Worm (Caenorhabditis elegans) whole organism, L4 larva: ENCODE data around the gene F35F11.2.
A peak's percentile ranks its signal among the peaks of the same experiment; 100 is the strongest.

ENCODE experiments used
- F26F4.8 ChIP-seq: fragments of 200-800 bp; sonication (Bioruptor generic); conservative IDR thresholded peaks from 2 replicates; pipeline ENCODE4 v1.3.6; 2022; ENCODE audit warnings: missing genetic modification characterization, missing compliant biosample characterization
- F37D6.2 ChIP-seq: sonication (generic microtip); optimal IDR thresholded peaks from 2 replicates; lab custom pipeline; 2016; ENCODE audit warnings: mild to moderate bottlenecking, missing genetic modification characterization, missing compliant biosample characterization
- F49E8.2 ChIP-seq: sonication (generic microtip); optimal IDR thresholded peaks from 2 replicates; lab custom pipeline; 2016; ENCODE audit warnings: missing compliant biosample characterization, mild to moderate bottlenecking, missing genetic modification characterization, borderline replicate concordance
- R02D3.7 ChIP-seq: fragments of 150-350 bp; sonication (generic microtip); optimal IDR thresholded peaks from 3 replicates; lab custom pipeline; 2014; ENCODE audit warnings: missing biosample characterization, missing genetic modification characterization
- T26A8.4 ChIP-seq: fragments of 200-800 bp; sonication (Bioruptor generic); IDR thresholded peaks from 2 replicates; pipeline ENCODE4 v1.3.6; 2022; ENCODE audit warnings: missing genetic modification characterization, missing compliant biosample characterization
- Y105C5A.15 ChIP-seq: fragments of 200-800 bp; sonication (Bioruptor generic); IDR thresholded peaks from 2 replicates; pipeline ENCODE4 v1.3.6; 2022; ENCODE audit warnings: missing genetic modification characterization, missing compliant biosample characterization
- aha-1 ChIP-seq: fragments of 150-350 bp; peaks from one replicate; lab custom pipeline; 2014; ENCODE audit warnings: missing biosample characterization, missing genetic modification characterization
- ama-1 ChIP-seq: fragments of 150-350 bp; optimal IDR thresholded peaks from 2 replicates; lab custom pipeline; 2014; ENCODE audit warnings: inconsistent platforms, mixed read lengths
- arid-1 ChIP-seq: fragments of 200-800 bp; sonication (Bioruptor generic); conservative IDR thresholded peaks from 2 replicates; pipeline ENCODE4 v1.3.6; 2022; ENCODE audit warnings: missing genetic modification reagents, missing genetic modification characterization, missing compliant biosample characterization
- ceh-28 ChIP-seq: fragments of 150-350 bp; optimal IDR thresholded peaks from 2 replicates; lab custom pipeline; 2014; ENCODE audit warnings: missing biosample characterization, missing genetic modification reagents, missing genetic modification characterization
- ceh-32 ChIP-seq: sonication (generic microtip); optimal IDR thresholded peaks from 2 replicates; lab custom pipeline; 2016; ENCODE audit warnings: mild to moderate bottlenecking, missing genetic modification characterization, missing compliant biosample characterization; ENCODE audit not compliant: poor library complexity
- ceh-62 ChIP-seq: sonication (generic microtip); optimal IDR thresholded peaks from 2 replicates; lab custom pipeline; 2017; ENCODE audit warnings: missing biosample characterization, missing genetic modification characterization
- ceh-82 ChIP-seq: sonication (generic microtip); optimal IDR thresholded peaks from 2 replicates; lab custom pipeline; 2017; ENCODE audit warnings: missing biosample characterization, missing genetic modification characterization
- ces-1 ChIP-seq: fragments of 150-350 bp; sonication (generic microtip); optimal IDR thresholded peaks from 4 replicates; lab custom pipeline; 2014; ENCODE audit warnings: missing biosample characterization, missing genetic modification reagents, missing genetic modification characterization
- cey-2 ChIP-seq: sonication (generic microtip); optimal IDR thresholded peaks from 3 replicates; lab custom pipeline; 2017; ENCODE audit warnings: missing genetic modification characterization, mild to moderate bottlenecking, missing compliant biosample characterization, antibody characterized with exemption, borderline replicate concordance; ENCODE audit not compliant: insufficient read depth
- ctbp-1 ChIP-seq: fragments of 200-800 bp; sonication (Bioruptor generic); IDR thresholded peaks from 2 replicates; pipeline ENCODE4 v1.3.6; 2022; ENCODE audit warnings: missing genetic modification reagents, missing genetic modification characterization, missing compliant biosample characterization
- daf-16 ChIP-seq, 3 experiments: sonication (generic microtip); optimal IDR thresholded peaks; 2 replicates each; lab custom pipeline; 2016 to 2017; ENCODE audit warnings: missing genetic modification characterization in 3 of 3, missing genetic modification reagents in 3 of 3, mild to moderate bottlenecking in 2 of 3, missing compliant biosample characterization in 2 of 3, missing biosample characterization in 1 of 3, moderate library complexity in 1 of 3
- daf-19 ChIP-seq: fragments of 200-800 bp; sonication (Bioruptor generic); conservative IDR thresholded peaks from 2 replicates; pipeline ENCODE4 v1.3.6; 2022; ENCODE audit warnings: missing genetic modification characterization, missing compliant biosample characterization
- dmd-6 ChIP-seq: fragments of 200-800 bp; sonication (Bioruptor generic); IDR thresholded peaks from 2 replicates; pipeline ENCODE4 v1.3.6; 2022; ENCODE audit warnings: missing genetic modification reagents, missing genetic modification characterization, missing compliant biosample characterization
- dmd-9 ChIP-seq: fragments of 200-800 bp; sonication (Bioruptor generic); IDR thresholded peaks from 2 replicates; pipeline ENCODE4 v1.3.6; 2022; ENCODE audit warnings: missing genetic modification reagents, missing genetic modification characterization, missing compliant biosample characterization
- dpl-1 ChIP-seq: fragments of 150-350 bp; optimal IDR thresholded peaks from 2 replicates; lab custom pipeline; 2014; ENCODE audit warnings: missing biosample characterization, missing genetic modification reagents, missing genetic modification characterization
- duxl-1 ChIP-seq: sonication (generic microtip); optimal IDR thresholded peaks from 2 replicates; lab custom pipeline; 2016; ENCODE audit warnings: mild to moderate bottlenecking, missing genetic modification characterization, moderate library complexity, missing compliant biosample characterization; ENCODE audit not compliant: poor library complexity
- egl-43 ChIP-seq: fragments of 200-800 bp; sonication (Bioruptor generic); IDR thresholded peaks from 2 replicates; pipeline ENCODE4 v1.3.6; 2022; ENCODE audit warnings: missing genetic modification reagents, missing genetic modification characterization, missing compliant biosample characterization
- hif-1 ChIP-seq, 2 experiments: sonication (generic microtip); optimal IDR thresholded peaks; 2 replicates each; lab custom pipeline; 2016 to 2017; ENCODE audit warnings: missing compliant biosample characterization in 2 of 2, missing genetic modification characterization in 2 of 2, missing genetic modification reagents in 2 of 2, missing genotype in 2 of 2, mild to moderate bottlenecking in 1 of 2
- hlh-11 ChIP-seq: fragments of 200-800 bp; sonication (Bioruptor generic); optimal IDR thresholded peaks from 2 replicates; lab custom pipeline; 2018; ENCODE audit warnings: mild to moderate bottlenecking, missing genetic modification characterization, missing compliant biosample characterization
- hlh-30 ChIP-seq: sonication (generic microtip); optimal IDR thresholded peaks from 2 replicates; lab custom pipeline; 2017; ENCODE audit warnings: antibody characterized with exemption, mild to moderate bottlenecking, missing genetic modification characterization, missing compliant biosample characterization; ENCODE audit not compliant: insufficient read depth
- jun-1 ChIP-seq: fragments of 150-350 bp; optimal IDR thresholded peaks from 2 replicates; lab custom pipeline; 2014; ENCODE audit warnings: missing biosample characterization, missing genetic modification reagents, missing genetic modification characterization
- lin-13 ChIP-seq: fragments of 150-350 bp; optimal IDR thresholded peaks from 2 replicates; lab custom pipeline; 2014; ENCODE audit warnings: missing biosample characterization, missing genetic modification reagents, missing genetic modification characterization
- lin-29 ChIP-seq: fragments of 200-800 bp; sonication (Bioruptor generic); IDR thresholded peaks from 2 replicates; pipeline ENCODE4 v1.3.6; 2022; ENCODE audit warnings: missing genetic modification reagents, missing genetic modification characterization, missing compliant biosample characterization
- lsy-2 ChIP-seq, 2 experiments: fragments of 150-350 bp in 1 of 2; sonication (generic microtip) in 1 of 2; optimal IDR thresholded peaks; 2 replicates each; lab custom pipeline; 2014 to 2017; ENCODE audit warnings: missing biosample characterization in 2 of 2, missing genetic modification characterization in 2 of 2
- madf-9 ChIP-seq: fragments of 200-800 bp; sonication (Bioruptor generic); conservative IDR thresholded peaks from 2 replicates; pipeline ENCODE4 v1.3.6; 2022; ENCODE audit warnings: missing genetic modification reagents, missing genetic modification characterization, missing compliant biosample characterization
- mdt-29 ChIP-seq: fragments of 200-800 bp; sonication (Bioruptor generic); IDR thresholded peaks from 2 replicates; pipeline ENCODE4 v1.3.6; 2022; ENCODE audit warnings: missing genetic modification reagents, missing genetic modification characterization, missing compliant biosample characterization
- mep-1 ChIP-seq: fragments of 150-350 bp; sonication (generic microtip); optimal IDR thresholded peaks from 3 replicates; lab custom pipeline; 2014; ENCODE audit warnings: missing biosample characterization, missing genetic modification characterization
- mes-2 ChIP-seq: sonication (generic microtip); optimal IDR thresholded peaks from 2 replicates; lab custom pipeline; 2016; ENCODE audit warnings: missing genotype, mild to moderate bottlenecking, missing genetic modification characterization, missing compliant biosample characterization; ENCODE audit not compliant: poor library complexity, severe bottlenecking
- nhr-10 ChIP-seq: fragments of 150-350 bp; optimal IDR thresholded peaks from 2 replicates; lab custom pipeline; 2014; ENCODE audit warnings: missing biosample characterization, missing genetic modification characterization
- nhr-102 ChIP-seq: sonication (generic microtip); optimal IDR thresholded peaks from 2 replicates; lab custom pipeline; 2016; ENCODE audit warnings: mild to moderate bottlenecking, missing genetic modification characterization, moderate library complexity, missing compliant biosample characterization
- nhr-11 ChIP-seq: fragments of 150-350 bp; optimal IDR thresholded peaks from 2 replicates; lab custom pipeline; 2014; ENCODE audit warnings: missing biosample characterization, missing genetic modification characterization
- nhr-111 ChIP-seq: fragments of 200-800 bp; sonication (Bioruptor generic); optimal IDR thresholded peaks from 2 replicates; lab custom pipeline; 2018; ENCODE audit warnings: mild to moderate bottlenecking, missing genetic modification characterization, missing compliant biosample characterization
- nhr-237 ChIP-seq: sonication (generic microtip); optimal IDR thresholded peaks from 2 replicates; lab custom pipeline; 2017; ENCODE audit warnings: missing biosample characterization, missing genetic modification characterization
- nhr-28 ChIP-seq: fragments of 150-350 bp; optimal IDR thresholded peaks from 2 replicates; lab custom pipeline; 2014; ENCODE audit warnings: missing biosample characterization, missing genetic modification characterization
- nhr-41 ChIP-seq: fragments of 200-800 bp; sonication (Bioruptor generic); IDR thresholded peaks from 2 replicates; pipeline ENCODE4 v1.3.6; 2022; ENCODE audit warnings: missing genetic modification reagents, missing genetic modification characterization, missing compliant biosample characterization
- nhr-42 ChIP-seq: fragments of 200-800 bp; sonication (Bioruptor generic); IDR thresholded peaks from 2 replicates; pipeline ENCODE4 v1.3.6; 2022; ENCODE audit warnings: missing genetic modification characterization, missing compliant biosample characterization
- nhr-76 ChIP-seq: fragments of 150-350 bp; optimal IDR thresholded peaks from 2 replicates; lab custom pipeline; 2014; ENCODE audit warnings: missing biosample characterization, missing genetic modification characterization
- sdz-12 ChIP-seq: fragments of 200-800 bp; sonication (Bioruptor generic); optimal IDR thresholded peaks from 2 replicates; lab custom pipeline; 2018; ENCODE audit warnings: mild to moderate bottlenecking, missing genetic modification characterization, missing compliant biosample characterization
- snpc-1.2 ChIP-seq: fragments of 200-800 bp; sonication (Bioruptor generic); IDR thresholded peaks from 2 replicates; pipeline ENCODE4 v1.3.6; 2022; ENCODE audit warnings: missing genetic modification reagents, missing genetic modification characterization, missing compliant biosample characterization
- unc-39 ChIP-seq: sonication (generic microtip); optimal IDR thresholded peaks from 2 replicates; lab custom pipeline; 2017; ENCODE audit warnings: missing biosample characterization, missing genetic modification characterization
- unc-62 ChIP-seq, 3 experiments: fragments of 150-350 bp in 1 of 3; sonication (generic microtip); optimal IDR thresholded peaks in 2 of 3; peaks in 1 of 3; 1 replicate in 1 of 3; 2 replicates in 2 of 3; lab custom pipeline; 2014 to 2017; ENCODE audit warnings: missing biosample characterization in 3 of 3, missing genetic modification characterization in 3 of 3, missing genetic modification reagents in 3 of 3, missing genotype in 1 of 3
- zag-1 ChIP-seq: fragments of 150-350 bp; optimal IDR thresholded peaks from 2 replicates; lab custom pipeline; 2014; ENCODE audit warnings: missing biosample characterization, missing genetic modification characterization
- zfp-3 ChIP-seq: fragments of 200-800 bp; sonication (Bioruptor generic); conservative IDR thresholded peaks from 2 replicates; pipeline ENCODE4 v1.3.6; 2022; ENCODE audit warnings: missing genetic modification reagents, missing genetic modification characterization, missing compliant biosample characterization

The F35F11.2 gene

DNA sequence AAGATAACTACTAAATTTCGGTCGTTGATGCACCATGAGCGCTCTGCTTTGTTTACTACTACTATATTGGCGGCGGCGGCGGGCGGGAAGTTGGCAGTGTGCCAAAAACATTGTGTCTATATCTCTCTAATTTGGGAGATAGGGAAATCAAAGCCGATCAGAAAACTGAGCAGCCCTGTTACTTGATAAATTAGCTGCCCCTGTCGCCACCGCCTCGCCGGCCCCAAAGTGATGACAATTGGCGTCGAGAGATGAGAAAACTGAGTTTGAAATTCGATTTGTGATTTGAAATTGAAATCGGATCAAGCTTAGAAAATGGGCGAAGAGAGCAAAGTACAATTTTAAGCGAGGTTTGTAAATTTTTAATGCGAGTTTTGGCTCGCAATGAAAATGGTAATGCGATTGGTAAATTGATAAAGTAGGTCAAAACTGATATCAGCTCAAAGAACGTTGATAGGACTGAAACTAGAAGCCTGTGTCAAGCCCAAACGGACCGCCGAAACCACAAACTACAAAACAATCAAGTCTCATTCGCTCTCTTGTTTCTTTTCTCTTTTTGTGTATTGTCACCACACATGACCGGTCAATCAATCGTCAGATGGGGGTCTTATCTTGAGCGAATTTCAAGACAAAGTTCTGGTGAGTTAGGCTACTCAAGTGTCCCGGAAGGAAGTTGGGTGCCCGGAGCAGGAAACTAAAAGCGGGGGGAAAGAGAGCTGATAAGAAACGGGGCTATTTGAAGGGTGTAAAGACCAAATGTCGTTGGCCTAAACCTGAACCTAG lies 12.8 kb upstream of the F35F11.2 start:
- TF ChIP-seq ceh-82 (tag; lab: Kevin White, UChicago), result no peak
- TF ChIP-seq F26F4.8, result no peak
- no peak for TF ChIP-seq hlh-30 (tag; lab: Kevin White, UChicago)
- no peak for TF ChIP-seq nhr-111 (GFP tag; lab: Kevin White, UChicago)
- TF ChIP-seq lin-13, result no peak
- no peak for TF ChIP-seq snpc-1.2 (GFP tag; lab: Robert Waterston, UW)
- no peak for TF ChIP-seq nhr-42
- no peak for TF ChIP-seq Y105C5A.15 (GFP tag; lab: Robert Waterston, UW)
- TF ChIP-seq F49E8.2 (tag; lab: Kevin White, UChicago), result no peak
- no peak for TF ChIP-seq ceh-28
- no peak for TF ChIP-seq egl-43 (GFP tag; lab: Robert Waterston, UW)
- TF ChIP-seq arid-1 (GFP tag; lab: Robert Waterston, UW), result no peak
- no peak for TF ChIP-seq duxl-1 (tag; lab: Kevin White, UChicago)
- no peak for TF ChIP-seq nhr-10 (tag; lab: Kevin White, UChicago)
- TF ChIP-seq ctbp-1 (GFP tag; lab: Robert Waterston, UW), result no peak
- TF ChIP-seq zfp-3, result no peak
- no peak for TF ChIP-seq mdt-29
- no peak for TF ChIP-seq dmd-9 (GFP tag; lab: Robert Waterston, UW)
- peak; percentile 82 for TF ChIP-seq nhr-28 (tag; lab: Kevin White, UChicago)
- no peak for TF ChIP-seq lin-29 (GFP tag; lab: Robert Waterston, UW)
- no peak for TF ChIP-seq R02D3.7
- TF ChIP-seq nhr-237 (tag; lab: Kevin White, UChicago), result no peak
- no peak for TF ChIP-seq lsy-2 (tag; optimal IDR thresholded peaks at IDR 0.05; lab: Kevin White, UChicago)
- no peak for TF ChIP-seq ama-1 (lab: Kevin White, UChicago)
- peak; percentile 75 for TF ChIP-seq dmd-6 (GFP tag; lab: Robert Waterston, UW)
- TF ChIP-seq sdz-12 (GFP tag; lab: Kevin White, UChicago), result no peak
- no peak for TF ChIP-seq unc-39 (tag; lab: Kevin White, UChicago)
- TF ChIP-seq ceh-62 (tag; lab: Kevin White, UChicago), result no peak
- TF ChIP-seq hlh-11 (tag; lab: Kevin White, UChicago), result peak; percentile 54
- no peak for TF ChIP-seq dpl-1
- peak; percentile 13 for TF ChIP-seq mes-2 (tag; lab: Kevin White, UChicago)
- TF ChIP-seq ces-1 (GFP tag; lab: Kevin White, UChicago), result no peak
- no peak for TF ChIP-seq nhr-41 (GFP tag; lab: Robert Waterston, UW)
- no peak for TF ChIP-seq T26A8.4
- TF ChIP-seq nhr-76 (tag; lab: Kevin White, UChicago), result no peak
- peak; percentile 90 for TF ChIP-seq aha-1 (tag; lab: Kevin White, UChicago)
- TF ChIP-seq hif-1 (tag; optimal IDR thresholded peaks at IDR 0.05; lab: Kevin White, UChicago), result no peak
- no peak for TF ChIP-seq nhr-102 (tag; lab: Kevin White, UChicago)
- no peak for TF ChIP-seq nhr-11 (tag; lab: Kevin White, UChicago)
- TF ChIP-seq F37D6.2 (tag; lab: Kevin White, UChicago), result no peak
- TF ChIP-seq ceh-32 (tag; lab: Kevin White, UChicago), result no peak
- TF ChIP-seq madf-9 (GFP tag; lab: Robert Waterston, UW), result no peak
- TF ChIP-seq unc-62 (GFP tag; optimal IDR thresholded peaks at IDR 0.05 in 1 of 2; lab: Kevin White, UChicago), result peak in 1 of 2 experiments; percentile 3
- no peak for TF ChIP-seq unc-62 (tag; optimal IDR thresholded peaks at IDR 0.05; lab: Kevin White, UChicago)
- no peak for TF ChIP-seq mep-1 (tag; lab: Kevin White, UChicago)
- TF ChIP-seq cey-2 (tag; lab: Kevin White, UChicago), result no peak
- TF ChIP-seq jun-1 (tag; lab: Kevin White, UChicago), result no peak
- TF ChIP-seq daf-16 (GFP tag; optimal IDR thresholded peaks at IDR 0.05; lab: Kevin White, UChicago), result peak in 1 of 2 experiments; percentile 20
- peak; percentile 57 for TF ChIP-seq daf-16 (tag; optimal IDR thresholded peaks at IDR 0.05; lab: Kevin White, UChicago)
- no peak for TF ChIP-seq zag-1 (tag; lab: Kevin White, UChicago)
- no peak for TF ChIP-seq daf-19 (GFP tag; lab: Robert Waterston, UW)
